Fruit fly (Drosophila melanogaster) whole organism, adult: ENCODE measurements around the gene Syx1A.

ENCODE experiments used
- CG11617 ChIP-seq: fragments of 200-800 bp; sonication (Bioruptor generic); optimal IDR thresholded peaks from 2 replicates; lab custom pipeline; 2017; ENCODE audit warnings: mild to moderate bottlenecking, missing biosample characterization, missing genetic modification reagents, missing genetic modification characterization
- CG12768 ChIP-seq: fragments of 200-800 bp; sonication (Bioruptor generic); optimal IDR thresholded peaks from 2 replicates; lab custom pipeline; 2017; ENCODE audit warnings: missing biosample characterization, missing genetic modification characterization, mild to moderate bottlenecking, moderate library complexity, missing genetic modification reagents
- CG33017 ChIP-seq: fragments of 200-800 bp; sonication (Bioruptor generic); optimal IDR thresholded peaks from 2 replicates; lab custom pipeline; 2018; ENCODE audit warnings: missing biosample characterization, mild to moderate bottlenecking, missing genetic modification characterization, moderate library complexity
- CG7045 ChIP-seq: fragments of 200-800 bp; sonication (Bioruptor generic); optimal IDR thresholded peaks from 2 replicates; lab custom pipeline; 2017; ENCODE audit warnings: missing biosample characterization, mild to moderate bottlenecking, missing genetic modification characterization
- CG7101 ChIP-seq: fragments of 200-800 bp; sonication (Bioruptor generic); optimal IDR thresholded peaks from 2 replicates; lab custom pipeline; 2018; ENCODE audit warnings: missing biosample characterization, mild to moderate bottlenecking, missing genetic modification characterization, moderate library complexity
- Clk ChIP-seq: fragments of 200-800 bp; sonication (Bioruptor generic); optimal IDR thresholded peaks from 2 replicates; lab custom pipeline; 2017; ENCODE audit warnings: missing biosample characterization, missing genetic modification characterization
- Mnt ChIP-seq: fragments of 200-800 bp; sonication (Bioruptor generic); optimal IDR thresholded peaks from 2 replicates; lab custom pipeline; 2016; ENCODE audit warnings: missing biosample characterization, mild to moderate bottlenecking, missing genetic modification characterization
- bab1 ChIP-seq: fragments of 200-800 bp; sonication (Bioruptor generic); optimal IDR thresholded peaks from 3 replicates; lab custom pipeline; 2019; ENCODE audit warnings: missing biosample characterization, mild to moderate bottlenecking, missing genetic modification characterization, moderate library complexity
- cic ChIP-seq: fragments of 200-800 bp; sonication (Bioruptor generic); optimal IDR thresholded peaks from 2 replicates; lab custom pipeline; 2017; ENCODE audit warnings: missing biosample characterization, mild to moderate bottlenecking, missing genetic modification characterization, moderate library complexity
- kay ChIP-seq: fragments of 200-800 bp; sonication (Bioruptor generic); peaks from one replicate; lab custom pipeline; 2016; ENCODE audit warnings: missing biosample characterization, missing genetic modification characterization, borderline replicate concordance
- pad ChIP-seq: fragments of 200-800 bp; sonication (Bioruptor generic); optimal IDR thresholded peaks from 3 replicates; lab custom pipeline; 2017; ENCODE audit warnings: missing biosample characterization, missing genetic modification characterization, mild to moderate bottlenecking, moderate library complexity, missing genetic modification reagents
- tj ChIP-seq: fragments of 200-800 bp; sonication (Bioruptor generic); optimal IDR thresholded peaks from 3 replicates; lab custom pipeline; 2017; ENCODE audit warnings: missing biosample characterization, mild to moderate bottlenecking, missing genetic modification characterization, moderate library complexity
- toe ChIP-seq: fragments of 200-800 bp; sonication (Bioruptor generic); optimal IDR thresholded peaks from 2 replicates; lab custom pipeline; 2016; ENCODE audit warnings: missing biosample characterization, missing genetic modification characterization

The Syx1A gene

dm6 chr3R:24057188-24057587, 48.4 kb downstream of the Syx1A start, which contains the start of gene Hsp68:
Gene Hsp68, minus strand, starts transcription at chr3R:24057310.
- peak; percentile 100 for TF ChIP-seq pad (GFP tag; lab: Kevin White, UChicago)
- peak; percentile 28 for TF ChIP-seq CG33017 (tag; lab: Kevin White, UChicago)
- TF ChIP-seq CG7045 (GFP tag; lab: Kevin White, UChicago) = no peak
- no peak for TF ChIP-seq bab1
- TF ChIP-seq CG11617 (GFP tag; lab: Kevin White, UChicago) = peak; percentile 2
- no peak for TF ChIP-seq kay (GFP tag; lab: Kevin White, UChicago)
- TF ChIP-seq cic (GFP tag; lab: Kevin White, UChicago) = peak; percentile 31
- peak; percentile 51 for TF ChIP-seq CG12768 (GFP tag; lab: Kevin White, UChicago)
- TF ChIP-seq tj (GFP tag; lab: Kevin White, UChicago) = peak; percentile 26
- no peak for TF ChIP-seq toe

- TF ChIP-seq CG12768 (GFP tag; lab: Kevin White, UChicago) (no peak), Clk (no peak), tj (GFP tag; lab: Kevin White, UChicago) (no peak), CG7101 (tag; lab: Kevin White, UChicago) (no peak)
Measured at dm6 chr3R:24054227-24054626, 51.3 kb downstream of the Syx1A start, which contains the start of gene CG6000. Gene CG6000, plus strand, starts transcription at chr3R:24054391.

- TF ChIP-seq CG33017 (tag; lab: Kevin White, UChicago) = no peak
- TF ChIP-seq Mnt (GFP tag; lab: Kevin White, UChicago) = peak; percentile 8
- peak; percentile 25 for TF ChIP-seq cic (GFP tag; lab: Kevin White, UChicago)
Measured at dm6 chr3R:24053506-24054102, 52.0 kb downstream of the Syx1A start.
